Fruit fly (Drosophila melanogaster) whole organism, wandering third instar larva: Measurements from ENCODE around the gene CG11590.

ENCODE experiments used
- CrebA ChIP-seq: fragments of 200-800 bp; sonication (Bioruptor generic); optimal IDR thresholded peaks from 2 replicates; lab custom pipeline; 2016; ENCODE audit warnings: missing biosample characterization, mild to moderate bottlenecking, missing genetic modification characterization, borderline replicate concordance
- Hnf4 ChIP-seq: fragments of 200-800 bp; sonication (Bioruptor generic); optimal IDR thresholded peaks from 2 replicates; lab custom pipeline; 2016; ENCODE audit warnings: missing biosample characterization, mild to moderate bottlenecking, missing genetic modification characterization
- Mio ChIP-seq: sonication (Bioruptor generic); optimal IDR thresholded peaks from 2 replicates; lab custom pipeline; 2016; ENCODE audit warnings: missing biosample characterization, missing genetic modification characterization
- Myc ChIP-seq: fragments of >200 bp; optimal IDR thresholded peaks from 2 replicates; lab custom pipeline; 2017
- Vsx2 ChIP-seq: fragments of 200-300, 225-300 bp; sonication (Bioruptor generic); optimal IDR thresholded peaks from 2 replicates; lab custom pipeline; 2018; ENCODE audit warnings: missing biosample characterization, missing genetic modification characterization; ENCODE audit not compliant: partially characterized antibody
- dmrt93B ChIP-seq: fragments of 200-800 bp; sonication (Bioruptor generic); optimal IDR thresholded peaks from 2 replicates; lab custom pipeline; 2018; ENCODE audit warnings: missing biosample characterization, mild to moderate bottlenecking, missing genetic modification characterization
- dsf ChIP-seq: sonication (Bioruptor generic); optimal IDR thresholded peaks from 2 replicates; lab custom pipeline; 2016; ENCODE audit warnings: missing biosample characterization, missing genetic modification characterization, borderline replicate concordance
- foxo ChIP-seq, 2 experiments: fragments of 200-800 bp; sonication (Bioruptor generic); optimal IDR thresholded peaks; 2 replicates in 1 of 2; 3 replicates in 1 of 2; lab custom pipeline; 2016 to 2017; ENCODE audit warnings: missing biosample characterization in 2 of 2, missing genetic modification characterization in 2 of 2
- pan ChIP-seq: fragments of >200 bp; optimal IDR thresholded peaks from 2 replicates; lab custom pipeline; 2017
- psq ChIP-seq: fragments of 200-800 bp; sonication (Bioruptor generic); optimal IDR thresholded peaks from 3 replicates; lab custom pipeline; 2017; ENCODE audit warnings: missing biosample characterization, mild to moderate bottlenecking, missing genetic modification characterization, moderate library complexity
- usp ChIP-seq: fragments of >200 bp; optimal IDR thresholded peaks from 2 replicates; lab custom pipeline; 2017; ENCODE audit warnings: missing biosample characterization, missing genetic modification characterization

dm6 chrX:14189216-14189615 lies 10.8 kb upstream of the CG11590 start, which contains the start of gene CG11585:
- TF ChIP-seq pan (lab: Kevin White, UChicago) = no peak
- TF ChIP-seq foxo (GFP tag; optimal IDR thresholded peaks at IDR 0.05; lab: Kevin White, UChicago) = no peak
- no peak for TF ChIP-seq dmrt93B (GFP tag; lab: Kevin White, UChicago)
- no peak for TF ChIP-seq dsf (GFP tag; lab: Kevin White, UChicago)
- TF ChIP-seq CrebA (GFP tag; lab: Kevin White, UChicago) = no peak
- no peak for TF ChIP-seq usp (GFP tag; lab: Kevin White, UChicago)
- TF ChIP-seq Myc (lab: Kevin White, UChicago) = no peak
- TF ChIP-seq psq (GFP tag; lab: Kevin White, UChicago) = no peak
- no peak for TF ChIP-seq Hnf4 (GFP tag; lab: Kevin White, UChicago)
- TF ChIP-seq Vsx2 (GFP tag; lab: Kevin White, UChicago) = no peak
- TF ChIP-seq Mio (GFP tag; lab: Kevin White, UChicago) = no peak
